Worm (Caenorhabditis elegans) whole organism, L4 larva: ENCODE results near the gene C54D10.9.

ENCODE experiments used
- R02D3.7 ChIP-seq: fragments of 150-350 bp; sonication (generic microtip); optimal IDR thresholded peaks from 3 replicates; lab custom pipeline; 2014; ENCODE audit warnings: missing biosample characterization, missing genetic modification characterization
- aly-2 ChIP-seq: sonication (generic microtip); optimal IDR thresholded peaks from 2 replicates; lab custom pipeline; 2018; ENCODE audit warnings: missing biosample characterization, missing genetic modification characterization
- ceh-28 ChIP-seq: fragments of 150-350 bp; optimal IDR thresholded peaks from 2 replicates; lab custom pipeline; 2014; ENCODE audit warnings: missing biosample characterization, missing genetic modification reagents, missing genetic modification characterization
- dpl-1 ChIP-seq: fragments of 150-350 bp; optimal IDR thresholded peaks from 2 replicates; lab custom pipeline; 2014; ENCODE audit warnings: missing biosample characterization, missing genetic modification reagents, missing genetic modification characterization
- egl-27 ChIP-seq: sonication (generic microtip); optimal IDR thresholded peaks from 3 replicates; lab custom pipeline; 2017; ENCODE audit warnings: missing biosample characterization, missing genetic modification reagents, missing genetic modification characterization
- fos-1 ChIP-seq: fragments of 150-350 bp; optimal IDR thresholded peaks from 2 replicates; lab custom pipeline; 2014; ENCODE audit warnings: missing biosample characterization, missing genetic modification characterization
- hmg-1.1 ChIP-seq: fragments of 200-800 bp; sonication (Bioruptor generic); IDR thresholded peaks from 2 replicates; pipeline ENCODE4 v1.3.6; 2022; ENCODE audit warnings: missing genetic modification reagents, missing genetic modification characterization, missing compliant biosample characterization
- lim-7 ChIP-seq: fragments of 200-800 bp; sonication (Bioruptor generic); IDR thresholded peaks from 2 replicates; pipeline ENCODE4 v1.3.6; 2022; ENCODE audit warnings: missing genetic modification characterization, missing compliant biosample characterization
- lin-15B ChIP-seq: fragments of 150-350 bp; sonication (generic microtip); optimal IDR thresholded peaks from 3 replicates; lab custom pipeline; 2014; ENCODE audit warnings: missing biosample characterization, missing genetic modification characterization
- nhr-11 ChIP-seq: fragments of 150-350 bp; optimal IDR thresholded peaks from 2 replicates; lab custom pipeline; 2014; ENCODE audit warnings: missing biosample characterization, missing genetic modification characterization
- pqm-1 ChIP-seq: sonication (generic microtip); optimal IDR thresholded peaks from 2 replicates; lab custom pipeline; 2017; ENCODE audit warnings: missing biosample characterization, missing genetic modification characterization
- snpc-4 ChIP-seq: fragments of 150-350 bp; optimal IDR thresholded peaks from 2 replicates; lab custom pipeline; 2014; ENCODE audit warnings: missing biosample characterization, missing genetic modification characterization
- tra-1 ChIP-seq: fragments of 200-800 bp; sonication (Bioruptor generic); IDR thresholded peaks from 2 replicates; pipeline ENCODE4 v1.3.6; 2022; ENCODE audit warnings: missing genetic modification reagents, missing genetic modification characterization, missing compliant biosample characterization

DNA sequence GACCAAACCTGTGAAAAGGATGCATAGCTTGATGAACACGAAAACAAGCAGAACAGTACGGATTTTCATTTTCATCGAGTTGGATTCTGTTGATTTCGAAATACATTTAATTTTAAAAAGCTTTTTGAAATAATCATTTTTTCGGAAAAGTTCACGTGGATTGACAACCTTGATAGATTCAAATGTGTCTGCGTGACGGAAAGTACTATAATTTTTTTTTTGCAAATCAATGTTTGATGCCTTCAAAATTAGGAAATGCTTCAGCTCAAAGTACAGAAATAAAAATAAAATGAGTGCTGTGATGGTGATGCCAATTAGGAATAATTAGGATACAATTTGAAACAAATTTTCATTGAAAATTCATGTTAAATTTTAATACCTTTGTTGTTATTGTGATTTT, 26.1 kb upstream of the C54D10.9 start, which contains the start of gene C54D10.4:
- TF ChIP-seq dpl-1 (GFP tag; lab: Kevin White, UChicago), result no peak
- no peak for TF ChIP-seq egl-27 (tag; lab: Kevin White, UChicago)
- no peak for TF ChIP-seq aly-2 (tag; lab: Kevin White, UChicago)
- no peak for TF ChIP-seq snpc-4 (tag; lab: Kevin White, UChicago)
- no peak for TF ChIP-seq hmg-1.1 (GFP tag; lab: Robert Waterston, UW)
- no peak for TF ChIP-seq ceh-28 (tag; lab: Kevin White, UChicago)
- no peak for TF ChIP-seq fos-1 (tag; lab: Kevin White, UChicago)
- TF ChIP-seq nhr-11 (tag; lab: Kevin White, UChicago), result no peak
- TF ChIP-seq lim-7 (GFP tag; lab: Robert Waterston, UW), result no peak
- no peak for TF ChIP-seq pqm-1 (tag; lab: Kevin White, UChicago)
- TF ChIP-seq R02D3.7 (tag; lab: Kevin White, UChicago), result no peak
- no peak for TF ChIP-seq lin-15B (tag; lab: Kevin White, UChicago)
- no peak for TF ChIP-seq tra-1 (GFP tag; lab: Robert Waterston, UW)
